Fruit fly (Drosophila melanogaster) whole organism, embryonic: Measurements from ENCODE around the gene CG13247.

ENCODE experiments used
- CG10147 ChIP-seq: fragments of 200-800 bp; sonication (Bioruptor generic); optimal IDR thresholded peaks from 2 replicates; lab custom pipeline; 2019; ENCODE audit warnings: missing biosample characterization, mild to moderate bottlenecking, missing genetic modification characterization, moderate library complexity
- CG10654 ChIP-seq: fragments of 200-800 bp; sonication (Bioruptor generic); optimal IDR thresholded peaks from 2 replicates; lab custom pipeline; 2016; ENCODE audit warnings: missing biosample characterization, missing genetic modification characterization
- CG12155 ChIP-seq: fragments of 200-800 bp; sonication (Bioruptor generic); optimal IDR thresholded peaks from 3 replicates; lab custom pipeline; 2016; ENCODE audit warnings: missing biosample characterization, missing genetic modification characterization
- CG15514 ChIP-seq: fragments of 200-800 bp; sonication (Bioruptor generic); optimal IDR thresholded peaks from 3 replicates; lab custom pipeline; 2017; ENCODE audit warnings: missing biosample characterization, missing genetic modification characterization, mild to moderate bottlenecking, moderate library complexity, missing genetic modification reagents
- CG17568 ChIP-seq: fragments of 200-800 bp; sonication (Bioruptor generic); optimal IDR thresholded peaks from 2 replicates; lab custom pipeline; 2018; ENCODE audit warnings: missing biosample characterization, mild to moderate bottlenecking, missing genetic modification characterization, moderate library complexity
- CG2678 ChIP-seq: fragments of 200-800 bp; sonication (Bioruptor generic); optimal IDR thresholded peaks from 3 replicates; lab custom pipeline; 2019; ENCODE audit warnings: missing biosample characterization, mild to moderate bottlenecking, missing genetic modification characterization, moderate library complexity
- CG31441 ChIP-seq: fragments of 200-800 bp; sonication (Bioruptor generic); IDR thresholded peaks from 2 replicates; pipeline ENCODE4 v1.3.6; 2022; ENCODE audit warnings: missing biosample characterization, missing genetic modification characterization
- CG32532 ChIP-seq: fragments of 200-800 bp; sonication (Bioruptor generic); IDR thresholded peaks from 2 replicates; pipeline ENCODE4 v1.3.6; 2022; ENCODE audit warnings: missing biosample characterization, missing genetic modification characterization
- CG3847 ChIP-seq: fragments of 200-800 bp; sonication (Bioruptor generic); IDR thresholded peaks from 2 replicates; pipeline ENCODE4 v1.3.6; 2022; ENCODE audit warnings: missing biosample characterization, missing genetic modification characterization
- CG3995 ChIP-seq: fragments of 200-800 bp; sonication (Bioruptor generic); optimal IDR thresholded peaks from 3 replicates; lab custom pipeline; 2016; ENCODE audit warnings: missing biosample characterization, missing genetic modification characterization
- CG4707 ChIP-seq: fragments of 200-800 bp; sonication (Bioruptor generic); optimal IDR thresholded peaks from 2 replicates; lab custom pipeline; 2018; ENCODE audit warnings: missing biosample characterization, mild to moderate bottlenecking, missing genetic modification characterization, moderate library complexity
- CG7556 ChIP-seq: fragments of 200-800 bp; sonication (Bioruptor generic); optimal IDR thresholded peaks from 2 replicates; lab custom pipeline; 2017; ENCODE audit warnings: missing biosample characterization, mild to moderate bottlenecking, missing genetic modification characterization
- CG8359 ChIP-seq: fragments of 200-800 bp; sonication (Bioruptor generic); optimal IDR thresholded peaks from 2 replicates; lab custom pipeline; 2017; ENCODE audit warnings: missing biosample characterization, mild to moderate bottlenecking, missing genetic modification characterization, borderline replicate concordance
- CG8388 ChIP-seq: fragments of 200-800 bp; sonication (Bioruptor generic); optimal IDR thresholded peaks from 2 replicates; lab custom pipeline; 2019; ENCODE audit warnings: missing biosample characterization, mild to moderate bottlenecking, missing genetic modification characterization, moderate library complexity
- CG8944 ChIP-seq: fragments of 200-800 bp; sonication (Bioruptor generic); optimal IDR thresholded peaks from 3 replicates; lab custom pipeline; 2016; ENCODE audit warnings: missing biosample characterization, missing genetic modification characterization
- CG9727 ChIP-seq: fragments of 200-800 bp; sonication (Bioruptor generic); optimal IDR thresholded peaks from 3 replicates; lab custom pipeline; 2017; ENCODE audit warnings: missing biosample characterization, mild to moderate bottlenecking, missing genetic modification characterization
- Dad ChIP-seq: fragments of 200-800 bp; sonication (Bioruptor generic); optimal IDR thresholded peaks from 3 replicates; lab custom pipeline; 2016; ENCODE audit warnings: missing biosample characterization, missing genetic modification characterization
- Deaf1 ChIP-seq: fragments of 200-800 bp; optimal IDR thresholded peaks from 3 replicates; lab custom pipeline; 2019; ENCODE audit warnings: missing biosample characterization, mild to moderate bottlenecking, missing genetic modification characterization, moderate library complexity
- Drgx ChIP-seq: fragments of 200-800 bp; sonication (Bioruptor generic); IDR thresholded peaks from 2 replicates; pipeline ENCODE4 v1.3.6; 2022; ENCODE audit warnings: missing biosample characterization, missing genetic modification characterization
- HLH54F ChIP-seq: fragments of 200-800 bp; sonication (Bioruptor generic); optimal IDR thresholded peaks from 3 replicates; lab custom pipeline; 2016; ENCODE audit warnings: missing biosample characterization, missing genetic modification characterization
- Hr51 ChIP-seq, 2 experiments: fragments of 200-800 bp; sonication (Bioruptor generic); optimal IDR thresholded peaks; 2 replicates in 1 of 2; 3 replicates in 1 of 2; lab custom pipeline; 2016 to 2018; ENCODE audit warnings: missing biosample characterization in 2 of 2, missing genetic modification characterization in 2 of 2, mild to moderate bottlenecking in 1 of 2, moderate library complexity in 1 of 2
- MBD-R2 ChIP-seq: fragments of 200-800 bp; sonication (Bioruptor generic); IDR thresholded peaks from 2 replicates; pipeline ENCODE4 v1.3.6; 2022; ENCODE audit warnings: missing biosample characterization, missing genetic modification characterization
- NFAT ChIP-seq: fragments of 200-800 bp; sonication (Bioruptor generic); IDR thresholded peaks from 2 replicates; pipeline ENCODE4 v1.3.6; 2022; ENCODE audit warnings: missing biosample characterization, missing genetic modification characterization
- NK7.1 ChIP-seq: fragments of 200-800 bp; sonication (Bioruptor generic); optimal IDR thresholded peaks from 3 replicates; lab custom pipeline; 2016; ENCODE audit warnings: missing biosample characterization, missing genetic modification characterization
- Scr ChIP-seq: fragments of 200-800 bp; sonication (Bioruptor generic); IDR thresholded peaks from 2 replicates; pipeline ENCODE4 v1.3.6; 2022; ENCODE audit warnings: missing biosample characterization, missing genetic modification characterization; ENCODE audit not compliant: partially characterized antibody
- Vsx1 ChIP-seq: fragments of 200-800 bp; sonication (Bioruptor generic); optimal IDR thresholded peaks from 2 replicates; lab custom pipeline; 2017; ENCODE audit warnings: missing biosample characterization, mild to moderate bottlenecking, missing genetic modification characterization, missing genetic modification reagents
- Xrp1 ChIP-seq: fragments of 200-800 bp; sonication (Bioruptor generic); IDR thresholded peaks from 2 replicates; pipeline ENCODE4 v1.3.6; 2022; ENCODE audit warnings: missing biosample characterization, missing genetic modification characterization
- ash1 ChIP-seq: fragments of 200-800 bp; sonication (Bioruptor generic); optimal IDR thresholded peaks from 2 replicates; lab custom pipeline; 2018; ENCODE audit warnings: missing biosample characterization, mild to moderate bottlenecking, missing genetic modification characterization
- chn ChIP-seq: fragments of 200-800 bp; sonication (Bioruptor generic); optimal IDR thresholded peaks from 2 replicates; lab custom pipeline; 2016; ENCODE audit warnings: missing biosample characterization, missing genetic modification characterization
- ci ChIP-seq: fragments of 200-800 bp; sonication (Bioruptor generic); IDR thresholded peaks from 3 replicates; pipeline ENCODE4 v1.3.6; 2022; ENCODE audit warnings: missing biosample characterization, missing genetic modification characterization
- crol ChIP-seq: fragments of 200-800 bp; sonication (Bioruptor generic); IDR thresholded peaks from 2 replicates; pipeline ENCODE4 v1.3.6; 2022; ENCODE audit warnings: missing biosample characterization, missing genetic modification characterization
- cwo ChIP-seq: fragments of 200-800 bp; sonication (Bioruptor generic); optimal IDR thresholded peaks from 3 replicates; lab custom pipeline; 2017; ENCODE audit warnings: missing biosample characterization, missing genetic modification characterization, mild to moderate bottlenecking, moderate library complexity, missing genetic modification reagents
- danr ChIP-seq: fragments of 200-800 bp; sonication (Bioruptor generic); IDR thresholded peaks from 2 replicates; pipeline ENCODE4 v1.3.6; 2022; ENCODE audit warnings: missing biosample characterization, missing genetic modification characterization
- dm ChIP-seq: fragments of 200-800 bp; sonication (Bioruptor generic); optimal IDR thresholded peaks from 3 replicates; lab custom pipeline; 2016; ENCODE audit warnings: missing biosample characterization, missing genetic modification characterization
- dmrt11E ChIP-seq: fragments of 200-800 bp; sonication (Bioruptor generic); optimal IDR thresholded peaks from 3 replicates; lab custom pipeline; 2018; ENCODE audit warnings: missing biosample characterization, mild to moderate bottlenecking, missing genetic modification characterization, moderate library complexity
- eve ChIP-seq, 2 experiments: fragments of >200 bp; optimal IDR thresholded peaks; 2 replicates each; lab custom pipeline; 2017; ENCODE audit warnings: missing biosample characterization in 2 of 2, missing genetic modification characterization in 2 of 2
- ewg ChIP-seq: fragments of 200-800 bp; sonication (Bioruptor generic); optimal IDR thresholded peaks from 3 replicates; lab custom pipeline; 2017; ENCODE audit warnings: mild to moderate bottlenecking, missing biosample characterization, missing genetic modification reagents, missing genetic modification characterization
- hkb ChIP-seq, 2 experiments: fragments of 200-800 bp in 1 of 2; fragments of >200 bp in 1 of 2; sonication (Bioruptor generic) in 1 of 2; IDR thresholded peaks in 1 of 2; optimal IDR thresholded peaks in 1 of 2; 2 replicates each; pipeline versions ENCODE4 v1.3.6 to Lab custom; 2017 to 2022; ENCODE audit warnings: missing biosample characterization in 1 of 2, missing genetic modification characterization in 1 of 2
- maf-S ChIP-seq: fragments of 200-800 bp; sonication (Bioruptor generic); optimal IDR thresholded peaks from 2 replicates; lab custom pipeline; 2016; ENCODE audit warnings: missing biosample characterization, missing genetic modification characterization
- mam ChIP-seq: fragments of 200-800 bp; sonication (Bioruptor generic); optimal IDR thresholded peaks from 3 replicates; lab custom pipeline; 2016; ENCODE audit warnings: missing biosample characterization, missing genetic modification characterization
- pb ChIP-seq: fragments of 200-800 bp; sonication (Bioruptor generic); optimal IDR thresholded peaks from 3 replicates; lab custom pipeline; 2016; ENCODE audit warnings: missing biosample characterization, missing genetic modification characterization
- psq ChIP-seq: fragments of 200-800 bp; sonication (Bioruptor generic); optimal IDR thresholded peaks from 2 replicates; lab custom pipeline; 2017; ENCODE audit warnings: missing biosample characterization, missing genetic modification characterization
- slou ChIP-seq: fragments of 200-800 bp; sonication (Bioruptor generic); optimal IDR thresholded peaks from 3 replicates; lab custom pipeline; 2016; ENCODE audit warnings: missing biosample characterization, missing genetic modification characterization
- sna ChIP-seq: fragments of 200-800 bp; sonication (Bioruptor generic); IDR thresholded peaks from 2 replicates; pipeline ENCODE4 v1.3.6; 2022; ENCODE audit warnings: missing biosample characterization, missing genetic modification characterization; ENCODE audit not compliant: partially characterized antibody
- stc ChIP-seq: fragments of 200-800 bp; sonication (Bioruptor generic); IDR thresholded peaks from 2 replicates; pipeline ENCODE4 v1.3.6; 2022; ENCODE audit warnings: missing biosample characterization, missing genetic modification characterization
- tio ChIP-seq: fragments of 200-800 bp; sonication (Bioruptor generic); optimal IDR thresholded peaks from 2 replicates; lab custom pipeline; 2017; ENCODE audit warnings: missing biosample characterization, missing genetic modification characterization, inconsistent platforms
- toy ChIP-seq: fragments of 200-800 bp; sonication (Bioruptor generic); IDR thresholded peaks from 2 replicates; pipeline ENCODE4 v1.3.6; 2022; ENCODE audit warnings: missing biosample characterization, missing genetic modification characterization
- vfl ChIP-seq: fragments of 200-800 bp; sonication (Bioruptor generic); optimal IDR thresholded peaks from 2 replicates; lab custom pipeline; 2016; ENCODE audit warnings: missing biosample characterization, missing genetic modification characterization
- vvl ChIP-seq: fragments of 200-800 bp; sonication (Bioruptor generic); IDR thresholded peaks from 2 replicates; pipeline ENCODE4 v1.3.6; 2022; ENCODE audit warnings: missing biosample characterization, missing genetic modification characterization
- wor ChIP-seq: fragments of 200-800 bp; sonication (Bioruptor generic); IDR thresholded peaks from 2 replicates; pipeline ENCODE4 v1.3.6; 2022; ENCODE audit warnings: missing biosample characterization, missing genetic modification characterization
- zf30C ChIP-seq: fragments of 200-800 bp; sonication (Bioruptor generic); optimal IDR thresholded peaks from 3 replicates; lab custom pipeline; 2018; ENCODE audit warnings: missing biosample characterization, mild to moderate bottlenecking, missing genetic modification characterization

The CG13247 gene

DNA sequence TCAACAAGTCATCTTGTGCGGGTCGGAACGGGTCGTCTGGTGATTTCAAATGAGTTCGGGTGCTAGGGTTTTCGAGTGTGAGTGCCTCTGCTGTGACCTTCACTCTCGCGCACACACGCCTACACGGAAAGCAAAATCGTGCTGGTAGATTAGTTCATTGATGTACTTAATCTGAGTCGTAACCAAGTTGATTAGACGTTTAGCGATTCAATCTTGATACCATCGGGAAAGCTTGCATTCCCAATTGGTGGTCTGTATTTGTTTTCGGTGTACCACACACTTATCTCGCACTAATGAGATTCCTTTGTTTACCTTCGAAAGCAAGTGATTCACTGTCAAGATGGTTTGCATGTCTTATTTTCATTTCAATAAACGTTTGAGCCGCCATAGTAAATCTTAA, 18.9 kb downstream of the CG13247 start (continued):
- TF ChIP-seq Hr51 (GFP tag; optimal IDR thresholded peaks at IDR 0.05; lab: Kevin White, UChicago) (peak in 1 of 2 experiments; percentile 50), CG32532 (peak; percentile 55; the same call in 1 of the 2 replicates), danr (no peak), CG8359 (GFP tag; lab: Kevin White, UChicago) (no peak), hkb (optimal IDR thresholded peaks at IDR 0.05; lab: Kevin White, UChicago) (no peak), hkb (GFP tag; IDR thresholded peaks at IDR 0.05; lab: Robert Waterston, UW) (0 out of 2 replicates have a peak, but pooled peaks have one; percentile 29), cwo (GFP tag; lab: Kevin White, UChicago) (peak; percentile 89), NK7.1 (GFP tag; lab: Kevin White, UChicago) (no peak), crol (GFP tag; lab: Robert Waterston, UW) (no peak), sna (no peak), psq (no peak), wor (no peak), CG10147 (GFP tag; lab: Kevin White, UChicago) (no peak), NFAT (GFP tag; lab: Robert Waterston, UW) (no peak; the same call in 1 of the 2 replicates), CG31441 (GFP tag; lab: Robert Waterston, UW) (peak; percentile 27; the same call in 1 of the 2 replicates), Drgx (GFP tag; lab: Robert Waterston, UW) (no peak; the same call in 1 of the 2 replicates), Scr (GFP tag; lab: Robert Waterston, UW) (no peak), CG9727 (GFP tag; lab: Kevin White, UChicago) (no peak), Xrp1 (GFP tag; lab: Robert Waterston, UW) (peak; percentile 57), chn (GFP tag; lab: Kevin White, UChicago) (peak; percentile 18), MBD-R2 (GFP tag; lab: Robert Waterston, UW) (no peak), slou (no peak), mam (GFP tag; lab: Kevin White, UChicago) (peak; percentile 40), CG12155 (GFP tag; lab: Kevin White, UChicago) (peak; percentile 1), CG15514 (GFP tag; lab: Kevin White, UChicago) (peak; percentile 40), eve (GFP tag; optimal IDR thresholded peaks at IDR 0.05; lab: Kevin White, UChicago) (no peak), CG8388 (GFP tag; lab: Kevin White, UChicago) (no peak), Deaf1 (tag; lab: Kevin White, UChicago) (peak; percentile 17), pb (GFP tag; lab: Kevin White, UChicago) (peak; percentile 47), dmrt11E (tag; lab: Kevin White, UChicago) (peak; percentile 17), CG4707 (no peak), CG8944 (GFP tag; lab: Kevin White, UChicago) (no peak), CG2678 (peak; percentile 60), CG17568 (no peak), CG3847 (GFP tag; lab: Robert Waterston, UW) (no peak), vvl (peak; percentile 69), HLH54F (peak; percentile 43), zf30C (GFP tag; lab: Kevin White, UChicago) (peak; percentile 69), toy (GFP tag; lab: Robert Waterston, UW) (no peak), vfl (GFP tag; lab: Kevin White, UChicago) (no peak), Vsx1 (GFP tag; lab: Kevin White, UChicago) (no peak), CG3995 (GFP tag; lab: Kevin White, UChicago) (no peak), CG10654 (GFP tag; lab: Kevin White, UChicago) (peak; percentile 24), ewg (no peak), maf-S (no peak), dm (GFP tag; lab: Kevin White, UChicago) (no peak), Dad (GFP tag; lab: Kevin White, UChicago) (no peak), tio (GFP tag; lab: Kevin White, UChicago) (no peak), stc (GFP tag; lab: Robert Waterston, UW) (no peak), ci (peak; percentile 27; the same call in 1 of the 3 replicates), ash1 (GFP tag; lab: Kevin White, UChicago) (no peak), CG7556 (peak; percentile 4)
